Fruit fly (Drosophila melanogaster) whole organism, embryonic: Measurements from ENCODE around the gene CG12112.

Experiments used
- Atf3 ChIP-seq: fragments of 200-800 bp; sonication (Bioruptor generic); optimal IDR thresholded peaks from 3 replicates; lab custom pipeline; 2016; ENCODE audit warnings: missing biosample characterization, missing genetic modification characterization
- CG10147 ChIP-seq: fragments of 200-800 bp; sonication (Bioruptor generic); optimal IDR thresholded peaks from 2 replicates; lab custom pipeline; 2019; ENCODE audit warnings: missing biosample characterization, mild to moderate bottlenecking, missing genetic modification characterization, moderate library complexity
- CG11696 ChIP-seq: fragments of 200-800 bp; sonication (Bioruptor generic); IDR thresholded peaks from 2 replicates; pipeline ENCODE4 v1.3.6; 2022; ENCODE audit warnings: missing biosample characterization, missing genetic modification characterization
- CG12219 ChIP-seq: fragments of 200-800 bp; sonication (Bioruptor generic); optimal IDR thresholded peaks from 3 replicates; lab custom pipeline; 2018; ENCODE audit warnings: missing biosample characterization, mild to moderate bottlenecking, missing genetic modification characterization
- CG12769 ChIP-seq: fragments of 200-800 bp; sonication (Bioruptor generic); optimal IDR thresholded peaks from 2 replicates; lab custom pipeline; 2019; ENCODE audit warnings: missing biosample characterization, mild to moderate bottlenecking, missing genetic modification characterization, moderate library complexity
- CG30020 ChIP-seq: fragments of 200-800 bp; optimal IDR thresholded peaks from 2 replicates; lab custom pipeline; 2019; ENCODE audit warnings: missing biosample characterization, mild to moderate bottlenecking, missing genetic modification characterization, moderate library complexity
- CG30403 ChIP-seq: fragments of 200-800 bp; sonication (Bioruptor generic); optimal IDR thresholded peaks from 3 replicates; lab custom pipeline; 2016; ENCODE audit warnings: missing biosample characterization, missing genetic modification characterization
- CG3163 ChIP-seq: fragments of 200-800 bp; sonication (Bioruptor generic); optimal IDR thresholded peaks from 3 replicates; lab custom pipeline; 2016; ENCODE audit warnings: missing biosample characterization, missing genetic modification characterization
- CG3281 ChIP-seq: fragments of 200-800 bp; sonication (Bioruptor generic); optimal IDR thresholded peaks from 3 replicates; lab custom pipeline; 2017; ENCODE audit warnings: missing biosample characterization, mild to moderate bottlenecking, missing genetic modification characterization
- CG4282 ChIP-seq: fragments of 200-800 bp; sonication (Bioruptor generic); optimal IDR thresholded peaks from 2 replicates; lab custom pipeline; 2016; ENCODE audit warnings: missing biosample characterization, missing genetic modification characterization
- CG6654 ChIP-seq: fragments of 200-800 bp; sonication (Bioruptor generic); optimal IDR thresholded peaks from 2 replicates; lab custom pipeline; 2017; ENCODE audit warnings: missing biosample characterization, mild to moderate bottlenecking, missing genetic modification characterization
- CG8290 ChIP-seq, 3 experiments: fragments of 200-800 bp; sonication (Bioruptor generic); optimal IDR thresholded peaks; 2 replicates each; lab custom pipeline; 2016 to 2019; ENCODE audit warnings: missing biosample characterization in 3 of 3, missing genetic modification characterization in 3 of 3, mild to moderate bottlenecking in 2 of 3, moderate library complexity in 1 of 3
- Dfd ChIP-seq, 2 experiments: fragments of >200 bp; optimal IDR thresholded peaks; 2 replicates each; lab custom pipeline; 2017; ENCODE audit warnings: missing biosample characterization in 2 of 2, missing genetic modification characterization in 2 of 2
- E2f1 ChIP-seq: fragments of 200-800 bp; sonication (Bioruptor generic); IDR thresholded peaks from 2 replicates; pipeline ENCODE4 v1.3.6; 2022; ENCODE audit warnings: missing biosample characterization, missing genetic modification characterization
- HLH3B ChIP-seq: fragments of 200-800 bp; sonication (Bioruptor generic); IDR thresholded peaks from 2 replicates; pipeline ENCODE4 v1.3.6; 2022; ENCODE audit warnings: missing biosample characterization, missing genetic modification characterization
- Lim3 ChIP-seq: fragments of 200-800 bp; sonication (Bioruptor generic); IDR thresholded peaks from 2 replicates; pipeline ENCODE4 v1.3.6; 2022; ENCODE audit warnings: missing biosample characterization, missing genetic modification characterization
- Max ChIP-seq: fragments of 200-800 bp; sonication (Bioruptor generic); optimal IDR thresholded peaks from 2 replicates; lab custom pipeline; 2016; ENCODE audit warnings: missing biosample characterization, mild to moderate bottlenecking, missing genetic modification characterization
- Mes4 ChIP-seq: fragments of 200-800 bp; sonication (Bioruptor generic); optimal IDR thresholded peaks from 2 replicates; lab custom pipeline; 2016; ENCODE audit warnings: missing biosample characterization, missing genetic modification characterization
- Neu2 ChIP-seq: fragments of 200-800 bp; sonication (Bioruptor generic); optimal IDR thresholded peaks from 3 replicates; lab custom pipeline; 2016; ENCODE audit warnings: missing biosample characterization, missing genetic modification characterization, borderline replicate concordance
- Nf-YC ChIP-seq: fragments of 200-800 bp; optimal IDR thresholded peaks from 3 replicates; lab custom pipeline; 2019; ENCODE audit warnings: missing biosample characterization, mild to moderate bottlenecking, missing genetic modification characterization, moderate library complexity
- NfI ChIP-seq: fragments of 200-800 bp; sonication (Bioruptor generic); optimal IDR thresholded peaks from 3 replicates; lab custom pipeline; 2018; ENCODE audit warnings: missing biosample characterization, mild to moderate bottlenecking, missing genetic modification characterization, moderate library complexity
- Ssrp ChIP-seq: fragments of 200-800 bp; sonication (Bioruptor generic); optimal IDR thresholded peaks from 2 replicates; lab custom pipeline; 2018; ENCODE audit warnings: missing biosample characterization, mild to moderate bottlenecking, missing genetic modification characterization, moderate library complexity
- Trl ChIP-seq, 3 experiments: fragments of >200 bp in 2 of 3; fragments of 200-800 bp in 1 of 3; sonication (Bioruptor generic) in 1 of 3; optimal IDR thresholded peaks; 2 replicates in 1 of 3; 3 replicates in 2 of 3; lab custom pipeline; 2016 to 2017; ENCODE audit warnings: missing biosample characterization in 1 of 3, missing genetic modification characterization in 1 of 3
- Usf ChIP-seq: fragments of 200-800 bp; sonication (Bioruptor generic); optimal IDR thresholded peaks from 2 replicates; lab custom pipeline; 2017; ENCODE audit warnings: missing genotype, missing biosample characterization, missing genetic modification characterization
- ac ChIP-seq: fragments of 200-800 bp; sonication (Bioruptor generic); optimal IDR thresholded peaks from 3 replicates; lab custom pipeline; 2017; ENCODE audit warnings: missing biosample characterization, mild to moderate bottlenecking, missing genetic modification characterization
- cato ChIP-seq: fragments of 200-800 bp; sonication (Bioruptor generic); optimal IDR thresholded peaks from 2 replicates; lab custom pipeline; 2016; ENCODE audit warnings: missing biosample characterization, missing genetic modification characterization, borderline replicate concordance
- cg ChIP-seq: fragments of 200-800 bp; sonication (Bioruptor generic); optimal IDR thresholded peaks from 3 replicates; lab custom pipeline; 2019; ENCODE audit warnings: missing biosample characterization, mild to moderate bottlenecking, missing genetic modification characterization, moderate library complexity
- croc ChIP-seq: fragments of 200-800 bp; sonication (Bioruptor generic); conservative IDR thresholded peaks from 3 replicates; pipeline ENCODE4 v1.3.6; 2022; ENCODE audit warnings: missing biosample characterization, missing genetic modification characterization
- crp ChIP-seq, 2 experiments: fragments of 200-800 bp; sonication (Bioruptor generic); optimal IDR thresholded peaks; 2 replicates in 1 of 2; 3 replicates in 1 of 2; lab custom pipeline; 2017; ENCODE audit warnings: missing biosample characterization in 2 of 2, missing genetic modification characterization in 2 of 2, mild to moderate bottlenecking in 1 of 2, moderate library complexity in 1 of 2
- dysf ChIP-seq: fragments of 200-800 bp; sonication (Bioruptor generic); IDR thresholded peaks from 3 replicates; pipeline ENCODE4 v1.3.6; 2022; ENCODE audit warnings: missing biosample characterization, missing genetic modification characterization
- esg ChIP-seq: fragments of 200-800 bp; sonication (Bioruptor generic); conservative IDR thresholded peaks from 2 replicates; pipeline ENCODE4 v1.3.6; 2022; ENCODE audit warnings: missing biosample characterization, missing genetic modification characterization
- exex ChIP-seq: fragments of 200-800 bp; sonication (Bioruptor generic); optimal IDR thresholded peaks from 4 replicates; lab custom pipeline; 2018; ENCODE audit warnings: missing biosample characterization, mild to moderate bottlenecking, missing genetic modification characterization, moderate library complexity
- ftz-f1 ChIP-seq: fragments of 200-800 bp; sonication (Bioruptor generic); optimal IDR thresholded peaks from 2 replicates; lab custom pipeline; 2016; ENCODE audit warnings: missing biosample characterization, missing genetic modification characterization
- gcm2 ChIP-seq: fragments of 200-800 bp; sonication (Bioruptor generic); optimal IDR thresholded peaks from 2 replicates; lab custom pipeline; 2016; ENCODE audit warnings: missing biosample characterization, missing genetic modification characterization
- grn ChIP-seq: fragments of 200-800 bp; sonication (Bioruptor generic); optimal IDR thresholded peaks from 3 replicates; lab custom pipeline; 2017; ENCODE audit warnings: missing biosample characterization, missing genetic modification characterization
- inv ChIP-seq: fragments of 200-800 bp; sonication (Bioruptor generic); IDR thresholded peaks from 2 replicates; pipeline ENCODE4 v1.3.6; 2022; ENCODE audit warnings: missing biosample characterization, missing genetic modification characterization; ENCODE audit not compliant: partially characterized antibody
- ken ChIP-seq: fragments of 200-800 bp; sonication (Bioruptor generic); IDR thresholded peaks from 3 replicates; pipeline ENCODE4 v1.3.6; 2022; ENCODE audit warnings: missing biosample characterization, missing genetic modification characterization
- nerfin-1 ChIP-seq: fragments of 200-800 bp; sonication (Bioruptor generic); optimal IDR thresholded peaks from 3 replicates; lab custom pipeline; 2019; ENCODE audit warnings: missing biosample characterization, mild to moderate bottlenecking, missing genetic modification characterization, moderate library complexity
- prd ChIP-seq, 3 experiments: fragments of >200 bp in 2 of 3; fragments of 200-800 bp in 1 of 3; sonication (Bioruptor generic) in 1 of 3; optimal IDR thresholded peaks in 2 of 3; IDR thresholded peaks in 1 of 3; 2 replicates in 2 of 3; 3 replicates in 1 of 3; pipeline versions ENCODE4 v1.3.6 to Lab custom; 2017 to 2022; ENCODE audit warnings: missing biosample characterization in 1 of 3, missing genetic modification characterization in 1 of 3
- pros ChIP-seq: fragments of 200-800 bp; sonication (Bioruptor generic); optimal IDR thresholded peaks from 3 replicates; lab custom pipeline; 2019; ENCODE audit warnings: missing biosample characterization, mild to moderate bottlenecking, missing genetic modification characterization, moderate library complexity
- sens-2 ChIP-seq: fragments of 200-800 bp; sonication (Bioruptor generic); IDR thresholded peaks from 2 replicates; pipeline ENCODE4 v1.3.6; 2022; ENCODE audit warnings: missing biosample characterization, missing genetic modification characterization
- sim ChIP-seq: fragments of 200-800 bp; sonication (Bioruptor generic); IDR thresholded peaks from 2 replicates; pipeline ENCODE4 v1.3.6; 2022; ENCODE audit warnings: missing biosample characterization, missing genetic modification characterization
- sisA ChIP-seq: fragments of 200-800 bp; sonication (Bioruptor generic); IDR thresholded peaks from 2 replicates; pipeline ENCODE4 v1.3.6; 2022; ENCODE audit warnings: missing biosample characterization, missing genetic modification characterization
- so ChIP-seq: fragments of 200-800 bp; sonication (Bioruptor generic); IDR thresholded peaks from 3 replicates; pipeline ENCODE4 v1.3.6; 2022; ENCODE audit warnings: missing biosample characterization, missing genetic modification characterization
- sob ChIP-seq: fragments of 200-800 bp; sonication (Bioruptor generic); IDR thresholded peaks from 2 replicates; pipeline ENCODE4 v1.3.6; 2022; ENCODE audit warnings: missing biosample characterization, missing genetic modification characterization
- twi ChIP-seq: fragments of 200-800 bp; optimal IDR thresholded peaks from 2 replicates; lab custom pipeline; 2019; ENCODE audit warnings: missing biosample characterization, mild to moderate bottlenecking, missing genetic modification characterization, moderate library complexity
- unc-4 ChIP-seq: fragments of 200-800 bp; sonication (Bioruptor generic); IDR thresholded peaks from 2 replicates; pipeline ENCODE4 v1.3.6; 2022; ENCODE audit warnings: missing biosample characterization, missing genetic modification characterization; ENCODE audit not compliant: partially characterized antibody
- vvl ChIP-seq: fragments of 200-800 bp; sonication (Bioruptor generic); IDR thresholded peaks from 2 replicates; pipeline ENCODE4 v1.3.6; 2022; ENCODE audit warnings: missing biosample characterization, missing genetic modification characterization

The CG12112 gene

dm6 chrX:8533589-8534320, 26.2 kb downstream of the CG12112 start (continued):
- TF ChIP-seq Nf-YC (tag; lab: Kevin White, UChicago) (peak; percentile 21), Usf (no peak), unc-4 (GFP tag; lab: Robert Waterston, UW) (no peak), sim (no peak), CG10147 (GFP tag; lab: Kevin White, UChicago) (peak; percentile 16), Lim3 (GFP tag; lab: Robert Waterston, UW) (no peak), sisA (GFP tag; lab: Robert Waterston, UW) (no peak; the same call in 1 of the 2 replicates), crp (GFP tag; optimal IDR thresholded peaks at IDR 0.05; lab: Kevin White, UChicago) (no peak), exex (tag; lab: Kevin White, UChicago) (no peak), CG4282 (GFP tag; lab: Kevin White, UChicago) (no peak), CG30403 (peak; percentile 43), croc (no peak), CG11696 (GFP tag; lab: Robert Waterston, UW) (no peak), CG30020 (tag; lab: Kevin White, UChicago) (no peak), Dfd (GFP tag; optimal IDR thresholded peaks at IDR 0.05; lab: Kevin White, UChicago) (no peak), twi (peak; percentile 34), CG8290 (GFP tag; optimal IDR thresholded peaks at IDR 0.05; lab: Kevin White, UChicago) (no peak), CG8290 (tag; optimal IDR thresholded peaks at IDR 0.05; lab: Kevin White, UChicago) (peak in 1 of 2 experiments; percentile 12), prd (optimal IDR thresholded peaks at IDR 0.05; lab: Kevin White, UChicago) (no peak), prd (GFP tag; IDR thresholded peaks at IDR 0.05; lab: Robert Waterston, UW) (peak; percentile 60; the same call in 2 of the 3 replicates), nerfin-1 (tag; lab: Kevin White, UChicago) (no peak), CG12219 (GFP tag; lab: Kevin White, UChicago) (no peak), CG12769 (tag; lab: Kevin White, UChicago) (peak; percentile 90), grn (GFP tag; lab: Kevin White, UChicago) (no peak), cato (GFP tag; lab: Kevin White, UChicago) (no peak), dysf (peak; percentile 58; the same call in 2 of the 3 replicates), cg (GFP tag; lab: Kevin White, UChicago) (peak; percentile 76), E2f1 (0 out of 2 replicates have a peak, but pooled peaks have one; percentile 24), sens-2 (GFP tag; lab: Robert Waterston, UW) (no peak), HLH3B (GFP tag; lab: Robert Waterston, UW) (0 out of 2 replicates have a peak, but pooled peaks have one; percentile 19), CG3163 (GFP tag; lab: Kevin White, UChicago) (no peak), inv (GFP tag; lab: Robert Waterston, UW) (no peak), sob (GFP tag; lab: Robert Waterston, UW) (peak; percentile 20; the same call in 1 of the 2 replicates), esg (GFP tag; lab: Robert Waterston, UW) (0 out of 2 replicates have a peak, but pooled peaks have one; percentile 10), Trl (optimal IDR thresholded peaks at IDR 0.05; lab: Kevin White, UChicago) (peak; percentile 56 to 69), Trl (GFP tag; optimal IDR thresholded peaks at IDR 0.05; lab: Kevin White, UChicago) (no peak), CG6654 (GFP tag; lab: Kevin White, UChicago) (no peak), so (GFP tag; lab: Robert Waterston, UW) (no peak), Ssrp (tag; lab: Kevin White, UChicago) (peak; percentile 0), NfI (peak; percentile 31), Atf3 (no peak), ac (GFP tag; lab: Kevin White, UChicago) (no peak), Max (GFP tag; lab: Kevin White, UChicago) (peak; percentile 14), CG3281 (GFP tag; lab: Kevin White, UChicago) (peak; percentile 54), Mes4 (GFP tag; lab: Kevin White, UChicago) (no peak), vvl (GFP tag; lab: Robert Waterston, UW) (peak; percentile 37; the same call in 1 of the 2 replicates), ftz-f1 (GFP tag; lab: Kevin White, UChicago) (no peak), pros (no peak), Neu2 (no peak), ken (GFP tag; lab: Robert Waterston, UW) (no peak), gcm2 (GFP tag; lab: Kevin White, UChicago) (no peak)
